Fruit fly (Drosophila melanogaster) whole organism: ENCODE measurements around the gene SelT.

Experiments
- Dll ChIP-seq: fragments of >200 bp; optimal IDR thresholded peaks from 2 replicates; lab custom pipeline; 2017
- pan ChIP-seq: fragments of >200 bp; optimal IDR thresholded peaks from 2 replicates; lab custom pipeline; 2017
- psq ChIP-seq: fragments of >200 bp; optimal IDR thresholded peaks from 2 replicates; lab custom pipeline; 2017
- usp ChIP-seq: fragments of >200 bp; optimal IDR thresholded peaks from 2 replicates; lab custom pipeline; 2017; ENCODE audit warnings: missing biosample characterization, missing genetic modification characterization, mixed read lengths

DNA sequence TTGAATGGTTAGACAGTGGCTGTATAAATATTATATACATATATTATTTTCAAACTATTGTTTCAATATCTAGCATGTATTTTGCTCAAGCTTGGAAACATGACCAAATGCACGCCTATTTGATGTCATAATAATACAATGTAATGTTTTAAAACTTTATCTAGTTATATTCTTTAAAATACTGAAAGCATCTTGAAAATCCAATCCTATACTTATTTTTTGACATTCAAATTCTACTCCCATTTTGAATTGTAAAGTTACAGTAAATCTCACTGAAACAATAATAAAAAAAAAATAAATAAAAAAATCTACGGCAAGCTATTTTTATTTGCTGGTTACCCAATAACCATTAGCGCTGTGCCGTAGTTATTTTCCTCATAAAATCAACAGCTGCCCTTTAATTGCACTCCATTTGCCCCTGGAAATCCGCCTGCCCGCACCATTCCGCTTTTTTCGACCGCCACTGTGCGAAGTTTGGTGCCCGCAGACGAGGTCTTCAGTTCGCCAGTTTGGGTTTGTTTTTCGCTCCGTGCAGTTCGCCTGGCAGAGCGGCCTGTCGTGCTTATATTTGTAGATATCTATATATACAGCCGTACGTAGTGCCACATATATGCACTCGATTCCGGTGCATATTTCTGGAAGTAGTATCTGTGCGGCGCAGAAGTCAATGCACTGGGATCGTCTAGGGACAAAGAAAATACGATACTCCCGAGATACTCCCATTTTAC is 34.3 kb downstream of the SelT start:
- TF ChIP-seq psq (no peak), usp (GFP tag; lab: Kevin White, UChicago) (no peak), pan (lab: Kevin White, UChicago) (no peak), Dll (lab: Kevin White, UChicago) (no peak)
